Fruit fly (Drosophila melanogaster): Measurements from ENCODE around the gene CG14562.

CG14562 gene

DNA sequence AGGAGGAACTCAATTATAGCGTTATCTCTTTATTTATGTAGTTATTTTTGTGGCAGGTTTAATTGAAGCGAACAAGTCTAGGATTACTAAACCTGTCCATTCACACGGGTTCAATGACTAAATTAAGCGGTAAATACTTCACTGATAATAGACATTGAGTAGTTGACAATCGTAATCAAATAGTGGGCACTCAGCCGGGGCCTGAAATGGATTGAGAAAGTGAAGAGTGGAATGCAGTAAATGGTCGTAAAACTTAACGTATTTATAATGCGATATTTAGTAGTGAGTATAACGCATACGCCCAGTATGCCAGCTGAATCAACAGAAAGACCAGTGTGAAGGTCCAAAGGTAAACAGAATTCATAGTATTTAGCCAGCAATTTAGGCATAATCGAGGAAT is 5.9 kb upstream of the CG14562 start:
- TF ChIP-seq CG8301 (tag; optimal IDR thresholded peaks at IDR 0.05) (no peak), CG9948 (tag; optimal IDR thresholded peaks at IDR 0.05) (no peak), CG8159 (tag; optimal IDR thresholded peaks at IDR 0.05) (no peak), CG17806 (tag; optimal IDR thresholded peaks at IDR 0.05) (no peak), Pif1A (GFP tag; optimal IDR thresholded peaks at IDR 0.05) (no peak), CG14655 (GFP tag; optimal IDR thresholded peaks at IDR 0.05) (no peak), CG32121 (GFP tag; IDR thresholded peaks at IDR 0.05) (no peak), CG4496 (GFP tag; IDR thresholded peaks at IDR 0.05) (no peak), CG12605 (GFP tag; IDR thresholded peaks at IDR 0.05) (no peak), fd96Ca (GFP tag; IDR thresholded peaks at IDR 0.05) (no peak), CG13204 (GFP tag; optimal IDR thresholded peaks at IDR 0.05) (no peak), rn (GFP tag; IDR thresholded peaks at IDR 0.05) (no peak)

DNA sequence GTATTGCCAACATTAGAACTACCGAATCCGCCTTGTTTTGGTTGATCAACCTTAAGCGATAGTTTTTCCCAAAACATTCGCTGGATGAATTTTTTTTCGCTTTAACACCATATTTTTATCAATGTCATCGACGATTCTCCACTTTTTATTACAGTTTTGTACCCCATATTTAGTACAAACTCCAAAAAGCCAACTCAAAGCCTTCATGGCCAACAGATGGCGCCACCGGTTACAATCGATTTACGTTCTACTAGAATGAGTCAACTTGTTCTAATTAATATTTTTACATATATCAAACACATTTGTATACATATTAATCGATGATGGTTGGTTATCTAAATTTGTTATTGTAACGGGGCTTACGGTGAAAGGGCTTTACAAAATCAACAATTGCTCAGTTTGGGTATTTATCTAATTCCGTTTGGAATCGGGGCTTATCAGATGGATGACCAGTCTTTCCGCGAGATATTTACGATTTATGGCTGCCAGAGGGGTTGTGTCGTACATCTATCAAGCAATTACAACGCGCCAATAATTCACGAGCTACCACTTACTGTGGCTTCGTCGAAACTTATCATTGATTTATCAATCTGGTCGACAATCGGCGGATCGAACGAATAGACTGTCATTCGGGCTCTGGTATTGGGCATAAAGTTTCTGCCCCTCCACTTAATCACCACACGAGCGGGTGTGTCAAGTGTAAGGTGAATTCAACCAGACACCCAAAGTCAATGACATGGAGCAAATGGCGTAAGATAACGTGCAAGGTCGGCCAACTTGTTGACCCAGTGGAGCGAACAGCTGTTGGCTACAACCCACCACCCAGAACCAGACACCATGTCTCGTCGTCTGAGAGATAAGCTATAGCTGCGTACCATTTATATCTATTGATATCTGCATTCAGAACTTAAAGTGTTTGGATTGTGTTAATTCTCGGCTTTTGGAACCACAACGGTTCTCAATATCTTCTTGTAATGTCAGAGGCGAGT is 11.3 kb downstream of the CG14562 start:
- TF ChIP-seq rn (GFP tag; IDR thresholded peaks at IDR 0.05) (no peak), Pif1B (GFP tag; optimal IDR thresholded peaks at IDR 0.05) (no peak), CG14655 (GFP tag; optimal IDR thresholded peaks at IDR 0.05) (no peak), Snoo (tag; optimal IDR thresholded peaks at IDR 0.05) (no peak), CG9948 (tag; optimal IDR thresholded peaks at IDR 0.05) (no peak), CG15710 (tag; optimal IDR thresholded peaks at IDR 0.05) (no peak), CG13204 (GFP tag; optimal IDR thresholded peaks at IDR 0.05) (no peak), CG4496 (GFP tag; IDR thresholded peaks at IDR 0.05) (no peak)

DNA sequence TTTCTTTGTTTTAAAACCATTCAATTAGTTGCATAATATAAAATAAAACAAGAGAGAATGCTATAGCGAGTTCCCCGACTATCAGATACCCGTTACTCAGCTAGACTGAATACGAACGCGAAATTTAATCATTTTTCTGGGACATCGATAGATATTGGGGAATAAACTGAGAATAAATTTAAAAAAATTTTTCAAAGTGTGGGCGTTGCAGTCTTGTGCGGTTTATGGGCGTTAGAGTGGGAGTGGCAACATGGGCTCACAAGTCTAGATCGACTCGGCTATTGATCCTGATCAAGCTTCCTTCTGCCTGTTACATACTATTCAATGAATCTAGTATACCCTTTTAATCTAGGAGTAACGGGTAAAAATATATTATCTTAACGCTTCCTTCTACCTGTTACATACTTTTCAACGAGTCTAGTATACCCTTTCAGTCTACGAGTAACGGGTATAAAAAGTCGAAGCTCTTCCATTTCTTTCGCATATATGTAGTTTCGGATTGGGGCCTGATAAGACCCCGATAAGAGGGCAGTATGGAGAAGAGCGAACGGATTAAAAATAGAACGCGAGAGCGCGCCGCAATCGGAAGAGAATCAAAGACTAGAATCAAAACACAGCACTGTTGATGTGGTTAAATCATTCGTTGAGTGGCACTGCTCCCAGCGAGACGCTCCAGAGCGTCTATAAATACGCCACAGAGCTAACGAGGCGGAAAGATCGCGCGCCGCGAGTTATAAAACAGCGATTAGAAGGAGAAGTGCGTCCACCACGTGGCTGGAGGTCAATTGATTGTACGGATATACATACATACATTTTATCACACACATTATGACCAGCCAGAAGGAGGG is 12.7 kb downstream of the CG14562 start, which contains the start of gene CG7458:
Gene CG7458, plus strand, starts transcription at position 637 of the 848 bp plus-strand sequence.
- TF ChIP-seq CG15710 (tag; optimal IDR thresholded peaks at IDR 0.05) (peak; percentile 33), EcR (GFP tag; optimal IDR thresholded peaks at IDR 0.05) (peak; percentile 51), CG4496 (GFP tag; IDR thresholded peaks at IDR 0.05) (0 out of 3 replicates have a peak, but pooled peaks have one; percentile 32), CG34367 (tag; optimal IDR thresholded peaks at IDR 0.05) (no peak), Ets98B (GFP tag; IDR thresholded peaks at IDR 0.05) (0 out of 2 replicates have a peak, but pooled peaks have one; percentile 24), CG32121 (GFP tag; IDR thresholded peaks at IDR 0.05) (no peak; the same call in none of the 2 replicates), CG8159 (tag; optimal IDR thresholded peaks at IDR 0.05) (peak; percentile 46), fd96Ca (GFP tag; IDR thresholded peaks at IDR 0.05) (0 out of 3 replicates have a peak, but pooled peaks have one; percentile 18), CG12605 (GFP tag; IDR thresholded peaks at IDR 0.05) (no peak)

DNA sequence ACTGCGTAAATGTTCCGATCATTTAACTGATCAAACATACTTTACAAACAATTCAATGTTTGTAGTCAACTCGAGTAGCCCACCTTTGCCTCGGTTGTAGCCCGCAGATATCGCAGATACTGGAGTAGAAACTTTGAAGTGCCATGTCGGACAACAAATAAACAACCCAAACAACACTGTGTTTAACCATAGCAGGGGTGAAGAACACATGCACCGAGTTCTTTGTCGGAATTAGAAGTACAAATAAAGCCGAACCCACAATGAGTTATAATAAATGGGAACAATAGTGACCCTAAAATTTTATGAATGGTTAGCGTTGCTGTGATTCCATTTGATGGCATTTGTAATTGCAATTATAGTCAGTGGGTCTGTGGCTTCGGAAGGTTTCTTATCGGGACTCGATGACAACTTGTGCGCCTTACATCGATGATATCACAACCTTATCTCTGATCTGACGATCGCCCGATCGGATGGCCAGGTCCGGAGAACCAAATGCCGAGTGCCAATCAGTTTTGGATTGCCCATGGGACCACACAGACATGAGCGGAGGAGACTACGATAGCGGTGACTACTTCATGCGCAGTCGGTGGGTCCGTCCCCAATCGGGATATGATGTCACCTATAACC is 20.0 kb downstream of the CG14562 start, which contains the start of gene Chs2:
Gene Chs2, plus strand, starts transcription at position 510 of the 627 bp plus-strand sequence.
- TF ChIP-seq D1 (tag; optimal IDR thresholded peaks at IDR 0.05): no peak
- TF ChIP-seq gl (tag; optimal IDR thresholded peaks at IDR 0.05): no peak
- no peak for TF ChIP-seq Pif1A (GFP tag; optimal IDR thresholded peaks at IDR 0.05)

DNA sequence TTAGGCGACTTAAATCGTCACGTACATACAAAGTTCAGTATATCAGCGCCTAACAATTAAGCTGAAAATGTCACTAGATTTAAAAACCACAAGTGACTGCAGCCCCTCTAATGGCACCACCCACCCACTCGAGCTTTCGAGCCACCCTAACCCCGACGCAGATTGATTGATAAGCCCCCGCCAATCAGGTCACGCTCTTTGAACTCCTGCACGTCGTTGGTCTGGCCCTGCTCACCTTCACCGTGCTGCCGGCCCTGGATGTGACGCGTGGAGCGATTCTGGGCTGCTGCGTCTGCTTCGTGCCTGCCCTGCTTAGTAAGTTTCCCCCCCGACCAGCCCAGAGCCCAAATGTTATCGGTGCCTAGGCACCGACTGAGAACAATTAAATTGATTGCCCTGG is 21.3 kb downstream of the CG14562 start:
- TF ChIP-seq CG13204 (GFP tag; optimal IDR thresholded peaks at IDR 0.05) (no peak), Pif1B (GFP tag; optimal IDR thresholded peaks at IDR 0.05) (no peak), Snoo (tag; optimal IDR thresholded peaks at IDR 0.05) (no peak)

DNA sequence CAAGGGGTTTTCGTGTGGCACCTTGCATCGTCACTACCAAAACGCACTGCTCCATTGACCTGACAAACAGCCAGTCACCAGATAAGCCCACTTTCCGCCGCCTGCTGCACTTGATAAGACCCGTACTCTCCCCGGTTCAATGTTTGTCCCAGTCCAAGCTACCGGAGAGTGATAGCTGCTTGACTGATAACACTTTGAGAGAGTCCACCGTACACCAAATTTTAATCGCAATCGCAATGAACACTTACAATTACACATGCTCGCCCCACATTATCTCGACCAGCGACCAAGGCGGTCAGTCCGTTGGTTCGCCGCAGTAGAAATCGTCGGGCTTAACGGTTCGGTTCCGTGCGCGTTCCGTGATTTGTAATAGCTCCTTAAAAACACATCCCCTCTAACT is 29.7 kb downstream of the CG14562 start, which contains the start of gene P5CS:
Gene P5CS, plus strand, starts transcription at position 268 of the 400 bp plus-strand sequence.
- TF ChIP-seq D1 (tag; optimal IDR thresholded peaks at IDR 0.05) (no peak), Ets98B (GFP tag; IDR thresholded peaks at IDR 0.05) (no peak), EcR (GFP tag; optimal IDR thresholded peaks at IDR 0.05) (peak; percentile 79), CG34367 (tag; optimal IDR thresholded peaks at IDR 0.05) (no peak), CG13204 (GFP tag; optimal IDR thresholded peaks at IDR 0.05) (peak; percentile 6)
